Worm (Caenorhabditis elegans) whole organism, late embryonic: ENCODE data around the gene E04F6.9.

Experiments
- ama-1 ChIP-seq: fragments of 150-350 bp; optimal IDR thresholded peaks from 2 replicates; lab custom pipeline; 2014
- ceh-18 ChIP-seq: sonication (generic microtip); optimal IDR thresholded peaks from 2 replicates; lab custom pipeline; 2016; ENCODE audit warnings: missing genetic modification characterization, missing compliant biosample characterization
- ceh-22 ChIP-seq: sonication (generic microtip); optimal IDR thresholded peaks from 2 replicates; lab custom pipeline; 2017; ENCODE audit warnings: missing biosample characterization, missing genetic modification characterization
- ceh-9 ChIP-seq: sonication (generic microtip); optimal IDR thresholded peaks from 2 replicates; lab custom pipeline; 2016; ENCODE audit warnings: mild to moderate bottlenecking, missing genetic modification characterization, inconsistent platforms, missing compliant biosample characterization
- che-1 ChIP-seq: sonication (generic microtip); optimal IDR thresholded peaks from 2 replicates; lab custom pipeline; 2016; ENCODE audit warnings: mild to moderate bottlenecking, missing genetic modification characterization, missing compliant biosample characterization
- hlh-30 ChIP-seq: sonication (generic microtip); optimal IDR thresholded peaks from 2 replicates; lab custom pipeline; 2017; ENCODE audit warnings: antibody characterized with exemption, missing genetic modification characterization, missing compliant biosample characterization; ENCODE audit not compliant: insufficient read depth
- hlh-8 ChIP-seq: sonication (generic microtip); optimal IDR thresholded peaks from 2 replicates; lab custom pipeline; 2016; ENCODE audit warnings: missing genotype, missing genetic modification characterization, missing compliant biosample characterization
- lim-6 ChIP-seq: sonication (generic microtip); optimal IDR thresholded peaks from 2 replicates; lab custom pipeline; 2016; ENCODE audit warnings: missing genetic modification characterization, missing compliant biosample characterization
- nhr-11 ChIP-seq: fragments of 150-350 bp; optimal IDR thresholded peaks from 2 replicates; lab custom pipeline; 2014; ENCODE audit warnings: missing biosample characterization, missing genetic modification characterization
- nhr-232 ChIP-seq: sonication (generic microtip); optimal IDR thresholded peaks from 2 replicates; lab custom pipeline; 2016; ENCODE audit warnings: missing genetic modification characterization, missing compliant biosample characterization
- pag-3 ChIP-seq: sonication (generic microtip); optimal IDR thresholded peaks from 2 replicates; lab custom pipeline; 2016; ENCODE audit warnings: missing compliant biosample characterization, missing genetic modification characterization, borderline replicate concordance
- sox-4 ChIP-seq: sonication (generic microtip); optimal IDR thresholded peaks from 2 replicates; lab custom pipeline; 2017; ENCODE audit warnings: mild to moderate bottlenecking, missing genetic modification characterization, inconsistent platforms, missing compliant biosample characterization
- ztf-16 ChIP-seq: sonication (generic microtip); optimal IDR thresholded peaks from 2 replicates; lab custom pipeline; 2017; ENCODE audit warnings: missing genetic modification characterization, missing compliant biosample characterization

ce11 chrII:7200051-7200599, 11.8 kb downstream of the E04F6.9 start, which contains the start of gene pcrg-1:
- TF ChIP-seq ceh-9 (peak; percentile 72), sox-4 (tag; lab: Kevin White, UChicago) (peak; percentile 85), che-1 (peak; percentile 91), hlh-30 (peak; percentile 73), lim-6 (peak; percentile 90), hlh-8 (tag; lab: Kevin White, UChicago) (peak; percentile 44), ama-1 (lab: Kevin White, UChicago) (no peak), pag-3 (tag; lab: Kevin White, UChicago) (peak; percentile 8), nhr-11 (tag; lab: Kevin White, UChicago) (no peak), ztf-16 (tag; lab: Kevin White, UChicago) (peak; percentile 89), ceh-22 (tag; lab: Kevin White, UChicago) (no peak), nhr-232 (peak; percentile 73), ceh-18 (peak; percentile 76)
